Worm (Caenorhabditis elegans): ENCODE data around the gene clec-118.

- TF ChIP-seq ceh-2 (tag; optimal IDR thresholded peaks at IDR 0.05) (no peak), tbx-2 (tag; optimal IDR thresholded peaks at IDR 0.05) (no peak), ama-1 (optimal IDR thresholded peaks at IDR 0.05) (no peak), ceh-9 (tag; optimal IDR thresholded peaks at IDR 0.05) (no peak), pha-2 (tag; optimal IDR thresholded peaks at IDR 0.05) (no peak), unc-42 (tag; optimal IDR thresholded peaks at IDR 0.05) (no peak), hlh-30 (tag; optimal IDR thresholded peaks at IDR 0.05; ENCODE audit: insufficient read depth) (no peak), rnt-1 (tag; optimal IDR thresholded peaks at IDR 0.05) (no peak), sdc-2 (tag; optimal IDR thresholded peaks at IDR 0.05) (no peak), ceh-30 (tag; optimal IDR thresholded peaks at IDR 0.05) (no peak), hlh-8 (tag; optimal IDR thresholded peaks at IDR 0.05) (no peak), ets-4 (tag; optimal IDR thresholded peaks at IDR 0.05) (no peak)
Observed at ce11 chrII:568776-569175, 43.5 kb downstream of the clec-118 start, which contains the start of gene W08F4.5.
